Fruit fly (Drosophila melanogaster) whole organism, embryonic: Measurements from ENCODE around the gene Tim17b2.
A peak's percentile ranks its signal among the peaks of the same experiment; 100 is the strongest.

Experiments
- Bdp1 ChIP-seq: fragments of 200-800 bp; sonication (Bioruptor generic); optimal IDR thresholded peaks from 3 replicates; lab custom pipeline; 2016; ENCODE audit warnings: missing biosample characterization, missing genetic modification characterization
- Bteb2 ChIP-seq: fragments of 200-800 bp; sonication (Bioruptor generic); optimal IDR thresholded peaks from 2 replicates; lab custom pipeline; 2016; ENCODE audit warnings: missing biosample characterization, missing genetic modification characterization
- CG11560 ChIP-seq: fragments of 200-800 bp; sonication (Bioruptor generic); IDR thresholded peaks from 3 replicates; pipeline ENCODE4 v1.3.6; 2022; ENCODE audit warnings: missing biosample characterization, missing genetic modification characterization
- CG1233 ChIP-seq: fragments of 200-800 bp; sonication (Bioruptor generic); optimal IDR thresholded peaks from 4 replicates; lab custom pipeline; 2018; ENCODE audit warnings: missing biosample characterization, mild to moderate bottlenecking, missing genetic modification characterization
- CG13296 ChIP-seq: fragments of 200-800 bp; sonication (Bioruptor generic); optimal IDR thresholded peaks from 3 replicates; lab custom pipeline; 2018; ENCODE audit warnings: missing biosample characterization, mild to moderate bottlenecking, missing genetic modification characterization
- CG14014 ChIP-seq: fragments of 200-800 bp; sonication (Bioruptor generic); IDR thresholded peaks from 2 replicates; pipeline ENCODE4 v1.3.6; 2022; ENCODE audit warnings: missing biosample characterization, missing genetic modification characterization
- CG14050 ChIP-seq: fragments of 200-800 bp; sonication (Bioruptor generic); IDR thresholded peaks from 3 replicates; pipeline ENCODE4 v1.3.6; 2022; ENCODE audit warnings: missing biosample characterization, missing genetic modification characterization
- CG1647 ChIP-seq: fragments of 200-800 bp; sonication (Bioruptor generic); optimal IDR thresholded peaks from 3 replicates; lab custom pipeline; 2016; ENCODE audit warnings: missing biosample characterization, missing genetic modification characterization
- CG16813 ChIP-seq: fragments of 200-800 bp; sonication (Bioruptor generic); IDR thresholded peaks from 3 replicates; pipeline ENCODE4 v1.3.6; 2022; ENCODE audit warnings: missing biosample characterization, missing genetic modification characterization; ENCODE audit not compliant: partially characterized antibody
- CG17361 ChIP-seq: fragments of 200-800 bp; sonication (Bioruptor generic); IDR thresholded peaks from 3 replicates; pipeline ENCODE4 v1.3.6; 2022; ENCODE audit warnings: missing biosample characterization, missing genetic modification characterization
- CG17802 ChIP-seq: fragments of 200-800 bp; sonication (Bioruptor generic); optimal IDR thresholded peaks from 2 replicates; lab custom pipeline; 2018; ENCODE audit warnings: missing biosample characterization, mild to moderate bottlenecking, missing genetic modification characterization, moderate library complexity
- CG18011 ChIP-seq: fragments of 200-800 bp; sonication (Bioruptor generic); optimal IDR thresholded peaks from 2 replicates; lab custom pipeline; 2017; ENCODE audit warnings: missing biosample characterization, missing genetic modification characterization, mild to moderate bottlenecking, moderate library complexity, missing genotype
- CG2120 ChIP-seq: fragments of 200-800 bp; sonication (Bioruptor generic); optimal IDR thresholded peaks from 3 replicates; lab custom pipeline; 2016; ENCODE audit warnings: missing biosample characterization, missing genetic modification characterization
- CG30431 ChIP-seq: fragments of 200-800 bp; sonication (Bioruptor generic); optimal IDR thresholded peaks from 2 replicates; lab custom pipeline; 2017; ENCODE audit warnings: missing biosample characterization, missing genetic modification characterization
- CG31224 ChIP-seq: fragments of 200-800 bp; sonication (Bioruptor generic); IDR thresholded peaks from 2 replicates; pipeline ENCODE4 v1.3.6; 2022; ENCODE audit warnings: missing biosample characterization, missing genetic modification characterization
- CG3163 ChIP-seq: fragments of 200-800 bp; sonication (Bioruptor generic); optimal IDR thresholded peaks from 3 replicates; lab custom pipeline; 2016; ENCODE audit warnings: missing biosample characterization, missing genetic modification characterization
- CG34376 ChIP-seq: fragments of 200-800 bp; sonication (Bioruptor generic); optimal IDR thresholded peaks from 2 replicates; lab custom pipeline; 2018; ENCODE audit warnings: missing biosample characterization, mild to moderate bottlenecking, missing genetic modification characterization
- CG6254 ChIP-seq: fragments of 200-800 bp; sonication (Bioruptor generic); optimal IDR thresholded peaks from 3 replicates; lab custom pipeline; 2017; ENCODE audit warnings: mild to moderate bottlenecking, missing biosample characterization, missing genetic modification reagents, missing genetic modification characterization
- CG6272 ChIP-seq: fragments of 200-800 bp; sonication (Bioruptor generic); IDR thresholded peaks from 2 replicates; pipeline ENCODE4 v1.3.6; 2022; ENCODE audit warnings: missing biosample characterization, missing genetic modification characterization
- CG7839 ChIP-seq: fragments of 200-800 bp; sonication (Bioruptor generic); optimal IDR thresholded peaks from 3 replicates; lab custom pipeline; 2018; ENCODE audit warnings: missing biosample characterization, mild to moderate bottlenecking, missing genetic modification characterization, moderate library complexity
- CG8281 ChIP-seq: fragments of 200-800 bp; sonication (Bioruptor generic); optimal IDR thresholded peaks from 2 replicates; lab custom pipeline; 2018; ENCODE audit warnings: missing biosample characterization, mild to moderate bottlenecking, missing genetic modification characterization, moderate library complexity
- CG8290 ChIP-seq, 3 experiments: fragments of 200-800 bp; sonication (Bioruptor generic); optimal IDR thresholded peaks; 2 replicates each; lab custom pipeline; 2016 to 2019; ENCODE audit warnings: missing biosample characterization in 3 of 3, missing genetic modification characterization in 3 of 3, mild to moderate bottlenecking in 2 of 3, moderate library complexity in 1 of 3
- CG9437 ChIP-seq: fragments of 200-800 bp; sonication (Bioruptor generic); optimal IDR thresholded peaks from 2 replicates; lab custom pipeline; 2018; ENCODE audit warnings: missing biosample characterization, mild to moderate bottlenecking, missing genetic modification characterization
- Deaf1 ChIP-seq: fragments of 200-800 bp; optimal IDR thresholded peaks from 3 replicates; lab custom pipeline; 2019; ENCODE audit warnings: missing biosample characterization, mild to moderate bottlenecking, missing genetic modification characterization, moderate library complexity
- Dip3 ChIP-seq: fragments of 200-800 bp; sonication (Bioruptor generic); optimal IDR thresholded peaks from 3 replicates; lab custom pipeline; 2016; ENCODE audit warnings: missing biosample characterization, missing genetic modification characterization
- Dp ChIP-seq: fragments of 200-800 bp; sonication (Bioruptor generic); optimal IDR thresholded peaks from 2 replicates; lab custom pipeline; 2018; ENCODE audit warnings: missing biosample characterization, mild to moderate bottlenecking, missing genetic modification characterization, moderate library complexity
- Gsc ChIP-seq: fragments of 200-800 bp; sonication (Bioruptor generic); IDR thresholded peaks from 2 replicates; pipeline ENCODE4 v1.3.6; 2022; ENCODE audit warnings: missing biosample characterization, missing genetic modification characterization
- HmgD ChIP-seq: fragments of 200-800 bp; sonication (Bioruptor generic); optimal IDR thresholded peaks from 3 replicates; lab custom pipeline; 2016; ENCODE audit warnings: missing biosample characterization, missing genetic modification characterization
- Mes4 ChIP-seq: fragments of 200-800 bp; sonication (Bioruptor generic); optimal IDR thresholded peaks from 2 replicates; lab custom pipeline; 2016; ENCODE audit warnings: missing biosample characterization, missing genetic modification characterization
- Oaz ChIP-seq: fragments of 200-800 bp; sonication (Bioruptor generic); IDR thresholded peaks from 2 replicates; pipeline ENCODE4 v1.3.6; 2022; ENCODE audit warnings: missing biosample characterization, missing genetic modification characterization
- Side ChIP-seq: fragments of 200-800 bp; sonication (Bioruptor generic); optimal IDR thresholded peaks from 2 replicates; lab custom pipeline; 2016; ENCODE audit warnings: missing biosample characterization, missing genetic modification characterization
- Stat92E ChIP-seq, 3 experiments: fragments of >200 bp in 2 of 3; fragments of 200-800 bp in 1 of 3; sonication (Bioruptor generic) in 1 of 3; optimal IDR thresholded peaks; 2 replicates each; lab custom pipeline; 2017 to 2019; ENCODE audit warnings: missing biosample characterization in 3 of 3, missing genetic modification characterization in 3 of 3, mild to moderate bottlenecking in 1 of 3, moderate library complexity in 1 of 3
- al ChIP-seq: fragments of 200-800 bp; sonication (Bioruptor generic); IDR thresholded peaks from 2 replicates; pipeline ENCODE4 v1.3.6; 2022; ENCODE audit warnings: missing biosample characterization, missing genetic modification characterization
- ara ChIP-seq: fragments of 200-800 bp; sonication (Bioruptor generic); IDR thresholded peaks from 2 replicates; pipeline ENCODE4 v1.3.6; 2022; ENCODE audit warnings: missing biosample characterization, missing genetic modification characterization
- cato ChIP-seq: fragments of 200-800 bp; sonication (Bioruptor generic); optimal IDR thresholded peaks from 2 replicates; lab custom pipeline; 2016; ENCODE audit warnings: missing biosample characterization, missing genetic modification characterization, borderline replicate concordance
- crp ChIP-seq, 2 experiments: fragments of 200-800 bp; sonication (Bioruptor generic); optimal IDR thresholded peaks; 2 replicates in 1 of 2; 3 replicates in 1 of 2; lab custom pipeline; 2017; ENCODE audit warnings: missing biosample characterization in 2 of 2, missing genetic modification characterization in 2 of 2, mild to moderate bottlenecking in 1 of 2, moderate library complexity in 1 of 2
- da ChIP-seq: fragments of 200-800 bp; sonication (Bioruptor generic); optimal IDR thresholded peaks from 2 replicates; lab custom pipeline; 2016; ENCODE audit warnings: missing biosample characterization, missing genetic modification characterization
- dimm ChIP-seq: fragments of 200-800 bp; sonication (Bioruptor generic); IDR thresholded peaks from 2 replicates; pipeline ENCODE4 v1.3.6; 2022; ENCODE audit warnings: missing biosample characterization, missing genetic modification characterization
- fd96Cb ChIP-seq: fragments of 200-800 bp; sonication (Bioruptor generic); optimal IDR thresholded peaks from 2 replicates; lab custom pipeline; 2018; ENCODE audit warnings: missing biosample characterization, mild to moderate bottlenecking, missing genetic modification characterization, moderate library complexity
- gcm ChIP-seq: fragments of 200-800 bp; sonication (Bioruptor generic); optimal IDR thresholded peaks from 2 replicates; lab custom pipeline; 2019; ENCODE audit warnings: missing biosample characterization, mild to moderate bottlenecking, missing genetic modification characterization, moderate library complexity
- kah ChIP-seq: fragments of 200-800 bp; sonication (Bioruptor generic); optimal IDR thresholded peaks from 2 replicates; lab custom pipeline; 2018; ENCODE audit warnings: missing biosample characterization, mild to moderate bottlenecking, missing genetic modification characterization
- lola ChIP-seq, 3 experiments: fragments of >200 bp in 2 of 3; fragments of 200-800 bp in 1 of 3; sonication (Bioruptor generic) in 1 of 3; optimal IDR thresholded peaks; 2 replicates each; lab custom pipeline; 2017 to 2019; ENCODE audit warnings: missing biosample characterization in 3 of 3, missing genetic modification characterization in 3 of 3, mild to moderate bottlenecking in 1 of 3, moderate library complexity in 1 of 3
- prd ChIP-seq, 3 experiments: fragments of >200 bp in 2 of 3; fragments of 200-800 bp in 1 of 3; sonication (Bioruptor generic) in 1 of 3; optimal IDR thresholded peaks in 2 of 3; IDR thresholded peaks in 1 of 3; 2 replicates in 2 of 3; 3 replicates in 1 of 3; pipeline versions ENCODE4 v1.3.6 to Lab custom; 2017 to 2022; ENCODE audit warnings: missing biosample characterization in 1 of 3, missing genetic modification characterization in 1 of 3
- pros ChIP-seq: fragments of 200-800 bp; sonication (Bioruptor generic); optimal IDR thresholded peaks from 3 replicates; lab custom pipeline; 2019; ENCODE audit warnings: missing biosample characterization, mild to moderate bottlenecking, missing genetic modification characterization, moderate library complexity
- pzg ChIP-seq: fragments of 200-800 bp; sonication (Bioruptor generic); optimal IDR thresholded peaks from 3 replicates; lab custom pipeline; 2018; ENCODE audit warnings: missing biosample characterization, mild to moderate bottlenecking, missing genetic modification characterization, moderate library complexity
- ranshi ChIP-seq: fragments of 200-800 bp; sonication (Bioruptor generic); IDR thresholded peaks from 2 replicates; pipeline ENCODE4 v1.3.6; 2022; ENCODE audit warnings: missing biosample characterization, missing genetic modification characterization
- slp2 ChIP-seq: fragments of 200-800 bp; sonication (Bioruptor generic); optimal IDR thresholded peaks from 2 replicates; lab custom pipeline; 2016; ENCODE audit warnings: missing biosample characterization, missing genetic modification characterization
- sob ChIP-seq: fragments of 200-800 bp; sonication (Bioruptor generic); IDR thresholded peaks from 2 replicates; pipeline ENCODE4 v1.3.6; 2022; ENCODE audit warnings: missing biosample characterization, missing genetic modification characterization
- sug ChIP-seq: fragments of 200-800 bp; optimal IDR thresholded peaks from 2 replicates; lab custom pipeline; 2019; ENCODE audit warnings: missing biosample characterization, mild to moderate bottlenecking, missing genetic modification characterization, moderate library complexity
- yki ChIP-seq: fragments of >200 bp; optimal IDR thresholded peaks from 3 replicates; lab custom pipeline; 2018

The Tim17b2 gene

DNA sequence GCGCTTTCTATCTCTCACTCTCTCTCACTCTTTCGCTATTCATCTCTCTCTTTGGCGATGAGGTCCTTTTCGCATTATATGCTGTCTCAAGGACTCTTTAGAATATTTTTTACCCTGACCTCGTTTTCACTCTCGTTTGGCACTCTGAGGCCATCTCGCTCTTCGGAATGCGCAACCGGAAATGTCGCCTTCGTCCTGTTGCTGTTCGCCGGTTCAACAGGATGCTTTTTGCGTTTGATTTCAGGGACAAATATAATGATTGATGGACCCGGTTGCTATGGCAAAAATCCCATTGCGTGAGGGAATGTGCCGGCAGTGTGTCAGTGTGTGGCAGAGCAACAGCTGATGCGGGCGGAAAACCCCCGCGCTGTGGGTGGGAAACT lies 7.6 kb downstream of the Tim17b2 start (continued):
- TF ChIP-seq CG30431 (GFP tag; lab: Kevin White, UChicago): no peak
- no peak for TF ChIP-seq pzg (GFP tag; lab: Kevin White, UChicago)
- TF ChIP-seq pros (GFP tag; lab: Kevin White, UChicago): peak; percentile 94
- no peak for TF ChIP-seq Dp (GFP tag; lab: Kevin White, UChicago)
- TF ChIP-seq Mes4 (GFP tag; lab: Kevin White, UChicago): no peak
- TF ChIP-seq ranshi (GFP tag; lab: Robert Waterston, UW): no peak
- peak; percentile 46 for TF ChIP-seq da
- TF ChIP-seq cato (GFP tag; lab: Kevin White, UChicago): no peak
- no peak for TF ChIP-seq CG17802
- no peak for TF ChIP-seq CG18011
- TF ChIP-seq gcm (GFP tag; lab: Kevin White, UChicago): peak; percentile 52
- no peak for TF ChIP-seq Bdp1 (GFP tag; lab: Kevin White, UChicago)
- no peak for TF ChIP-seq yki
- TF ChIP-seq CG14014: no peak
- TF ChIP-seq Dip3 (GFP tag; lab: Kevin White, UChicago): no peak
- no peak for TF ChIP-seq fd96Cb (tag; lab: Kevin White, UChicago)
- no peak for TF ChIP-seq CG9437
- no peak for TF ChIP-seq lola (GFP tag; optimal IDR thresholded peaks at IDR 0.05; lab: Kevin White, UChicago)
- TF ChIP-seq CG6254 (GFP tag; lab: Kevin White, UChicago): no peak
- TF ChIP-seq HmgD (GFP tag; lab: Kevin White, UChicago): no peak
- TF ChIP-seq al (GFP tag; lab: Robert Waterston, UW): no peak
- no peak for TF ChIP-seq slp2 (GFP tag; lab: Kevin White, UChicago)
- no peak for TF ChIP-seq CG34376 (GFP tag; lab: Kevin White, UChicago)
- no peak for TF ChIP-seq CG17361 (GFP tag; lab: Robert Waterston, UW)
- TF ChIP-seq CG2120 (GFP tag; lab: Kevin White, UChicago): no peak
- no peak for TF ChIP-seq CG7839
- TF ChIP-seq CG16813 (GFP tag; lab: Robert Waterston, UW): peak; percentile 53; the same call in 1 of the 3 replicates
- no peak for TF ChIP-seq CG14050
- TF ChIP-seq kah (GFP tag; lab: Kevin White, UChicago): no peak
- no peak for TF ChIP-seq CG13296 (GFP tag; lab: Kevin White, UChicago)
- TF ChIP-seq CG1647: no peak
- TF ChIP-seq sug (tag; lab: Kevin White, UChicago): no peak
- TF ChIP-seq CG1233 (GFP tag; lab: Kevin White, UChicago): no peak
- TF ChIP-seq CG3163 (GFP tag; lab: Kevin White, UChicago): peak; percentile 57
- no peak for TF ChIP-seq CG11560
- TF ChIP-seq ara: no peak
- TF ChIP-seq Bteb2 (GFP tag; lab: Kevin White, UChicago): no peak
- no peak for TF ChIP-seq sob (GFP tag; lab: Robert Waterston, UW)
- TF ChIP-seq Side (GFP tag; lab: Kevin White, UChicago): no peak
- no peak for TF ChIP-seq Oaz (GFP tag; lab: Robert Waterston, UW)
- peak in 1 of 2 experiments; percentile 58 for TF ChIP-seq crp (GFP tag; optimal IDR thresholded peaks at IDR 0.05; lab: Kevin White, UChicago)
- TF ChIP-seq CG8290 (GFP tag; optimal IDR thresholded peaks at IDR 0.05; lab: Kevin White, UChicago): no peak
- no peak for TF ChIP-seq CG8290 (tag; optimal IDR thresholded peaks at IDR 0.05; lab: Kevin White, UChicago)
- peak; percentile 59 for TF ChIP-seq Deaf1 (tag; lab: Kevin White, UChicago)
- no peak for TF ChIP-seq prd (optimal IDR thresholded peaks at IDR 0.05; lab: Kevin White, UChicago)
- no peak for TF ChIP-seq prd (GFP tag; IDR thresholded peaks at IDR 0.05; lab: Robert Waterston, UW)
- TF ChIP-seq Stat92E (GFP tag; optimal IDR thresholded peaks at IDR 0.05; lab: Kevin White, UChicago): no peak
- TF ChIP-seq Gsc: no peak
- no peak for TF ChIP-seq dimm (GFP tag; lab: Robert Waterston, UW)
- TF ChIP-seq CG6272: no peak
- peak; percentile 86; the same call in 1 of the 2 replicates for TF ChIP-seq CG31224
- no peak for TF ChIP-seq CG8281 (tag; lab: Kevin White, UChicago)
